Worm (Caenorhabditis elegans): ENCODE results near the gene R03H10.6.

R03H10.6 gene

ce11 chrII:4173398-4173797, at the start of gene R03H10.6:
TSS of gene R03H10.6 (minus strand) at chrII:4173498.
- no peak for TF ChIP-seq dmd-4 (tag; optimal IDR thresholded peaks at IDR 0.05)
- no peak for TF ChIP-seq gmeb-1 (tag; optimal IDR thresholded peaks at IDR 0.05)
- no peak for TF ChIP-seq unc-39 (tag; optimal IDR thresholded peaks at IDR 0.05)
- no peak for TF ChIP-seq egl-27 (tag; optimal IDR thresholded peaks at IDR 0.05)
- no peak for TF ChIP-seq blmp-1 (tag; optimal IDR thresholded peaks at IDR 0.05; ENCODE audit: insufficient read depth)
- no peak for TF ChIP-seq unc-55 (GFP tag; optimal IDR thresholded peaks at IDR 0.05)
- no peak for TF ChIP-seq lin-11 (tag; optimal IDR thresholded peaks at IDR 0.05)
- TF ChIP-seq nhr-25 (tag; optimal IDR thresholded peaks at IDR 0.05) = no peak
- TF ChIP-seq ztf-1 (GFP tag; conservative IDR thresholded peaks at IDR 0.05) = no peak
- no peak for TF ChIP-seq nhr-21 (tag; optimal IDR thresholded peaks at IDR 0.05)

DNA sequence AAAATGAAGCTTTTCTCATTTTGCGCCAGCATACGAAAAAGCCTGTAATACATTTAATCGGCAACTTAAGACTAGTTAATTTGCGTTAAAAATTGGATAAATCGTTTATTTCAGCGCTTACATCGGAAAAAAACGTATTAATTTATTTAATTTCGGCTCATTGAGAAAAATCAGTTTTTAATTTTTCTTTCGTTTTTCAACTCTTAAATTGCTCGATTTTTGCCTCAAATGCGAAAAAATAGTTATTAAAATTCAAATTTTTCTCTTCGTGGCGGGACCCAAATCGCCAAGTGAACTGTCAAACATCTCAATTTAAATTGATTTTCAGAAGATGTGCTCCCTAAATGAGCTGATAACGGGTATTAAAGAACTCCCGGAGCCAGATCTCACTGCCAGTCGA, 49.7 kb upstream of the R03H10.6 start, which contains the start of gene C16A11.5:
Gene C16A11.5, plus strand, starts transcription at position 323 of the 400 bp plus-strand sequence.
- TF ChIP-seq lin-39 (tag; optimal IDR thresholded peaks at IDR 0.05) (no peak), blmp-1 (tag; optimal IDR thresholded peaks at IDR 0.05; ENCODE audit: insufficient read depth) (no peak), ZK546.5 (tag; optimal IDR thresholded peaks at IDR 0.05) (no peak), ztf-1 (GFP tag; conservative IDR thresholded peaks at IDR 0.05) (no peak)

DNA sequence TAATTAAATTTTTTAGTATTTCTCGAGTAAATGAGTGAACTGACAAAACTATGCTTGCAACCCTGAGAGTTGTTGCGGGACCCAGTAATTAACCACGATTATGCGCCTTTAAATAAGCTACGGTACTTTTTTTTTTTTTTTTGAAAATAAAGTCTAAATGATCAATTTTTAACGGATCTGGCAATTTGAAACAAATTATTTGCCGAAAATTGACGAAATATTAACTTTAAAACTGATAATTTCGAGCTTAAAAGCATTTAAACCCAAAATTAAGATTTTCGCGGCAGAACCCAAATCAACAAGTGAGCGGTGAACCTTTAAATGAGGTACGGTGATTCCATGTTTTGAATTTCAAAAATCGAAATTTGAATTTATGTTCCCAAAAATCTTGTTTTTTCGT, 49.2 kb upstream of the R03H10.6 start:
- TF ChIP-seq nhr-237 (tag; optimal IDR thresholded peaks at IDR 0.05) (no peak), aly-2 (tag; optimal IDR thresholded peaks at IDR 0.05) (no peak), dmd-4 (tag; optimal IDR thresholded peaks at IDR 0.05) (no peak), peb-1 (tag; optimal IDR thresholded peaks at IDR 0.05) (no peak), nhr-23 (tag; optimal IDR thresholded peaks at IDR 0.05) (no peak)

DNA sequence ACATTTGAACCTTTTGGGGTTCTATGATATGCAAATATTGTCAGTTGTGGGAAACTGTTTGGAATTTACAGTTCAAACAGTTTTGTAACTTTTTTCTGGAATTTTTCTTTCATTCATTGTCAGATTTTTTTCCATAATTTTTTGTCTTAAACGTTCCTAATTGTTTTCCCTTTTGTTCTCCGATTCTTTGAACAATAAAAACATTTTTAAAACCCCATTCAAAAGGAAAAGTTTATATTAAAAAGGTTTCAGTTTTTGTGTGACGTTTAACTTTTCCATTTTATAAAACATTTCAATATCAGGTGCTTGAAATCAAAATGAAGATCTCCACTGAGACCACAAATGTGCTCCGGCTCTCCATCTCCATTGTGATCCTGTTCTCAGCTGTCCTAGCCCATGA, 45.8 kb upstream of the R03H10.6 start, which contains the start of gene F31D5.1:
Gene F31D5.1, plus strand, starts transcription at position 301 of the 400 bp plus-strand sequence.
- TF ChIP-seq dmd-4 (tag; optimal IDR thresholded peaks at IDR 0.05) (no peak), lin-11 (tag; optimal IDR thresholded peaks at IDR 0.05) (no peak), ztf-4 (tag; optimal IDR thresholded peaks at IDR 0.05) (no peak), blmp-1 (tag; optimal IDR thresholded peaks at IDR 0.05; ENCODE audit: insufficient read depth) (no peak), skn-1 (tag; optimal IDR thresholded peaks at IDR 0.05) (no peak), crh-2 (tag; optimal IDR thresholded peaks at IDR 0.05) (no peak), ceh-82 (tag; optimal IDR thresholded peaks at IDR 0.05) (no peak), fos-1 (tag; optimal IDR thresholded peaks at IDR 0.05) (no peak), C34F6.9 (tag; optimal IDR thresholded peaks at IDR 0.05) (no peak), nhr-237 (tag; optimal IDR thresholded peaks at IDR 0.05) (no peak), elt-3 (tag; optimal IDR thresholded peaks at IDR 0.05) (no peak)

ce11 chrII:4215318-4215717, 42.0 kb upstream of the R03H10.6 start, which contains the start of gene F31D5.2:
TSS of gene F31D5.2 (plus strand) at chrII:4215618.
- TF ChIP-seq ceh-82 (tag; optimal IDR thresholded peaks at IDR 0.05) (no peak), ztf-4 (tag; optimal IDR thresholded peaks at IDR 0.05) (no peak), mdl-1 (tag; optimal IDR thresholded peaks at IDR 0.05) (no peak), Y55F3AM.14 (GFP tag; optimal IDR thresholded peaks at IDR 0.05) (no peak), nhr-237 (tag; optimal IDR thresholded peaks at IDR 0.05) (no peak), F13H6.1 (tag; optimal IDR thresholded peaks at IDR 0.05) (no peak), nhr-10 (tag; optimal IDR thresholded peaks at IDR 0.05) (no peak), nhr-11 (tag; optimal IDR thresholded peaks at IDR 0.05) (no peak), peb-1 (tag; optimal IDR thresholded peaks at IDR 0.05) (no peak)

ce11 chrII:4211113-4211512, 37.8 kb upstream of the R03H10.6 start, which contains the start of gene F31D5.7:
TSS of gene F31D5.7 (plus strand) at chrII:4211413.
- TF ChIP-seq Y55F3AM.14 (GFP tag; optimal IDR thresholded peaks at IDR 0.05) (no peak), peb-1 (tag; optimal IDR thresholded peaks at IDR 0.05) (no peak), crh-2 (tag; optimal IDR thresholded peaks at IDR 0.05) (no peak), ZK546.5 (tag; optimal IDR thresholded peaks at IDR 0.05) (no peak), sma-3 (GFP tag; optimal IDR thresholded peaks at IDR 0.05) (no peak), nhr-23 (tag; optimal IDR thresholded peaks at IDR 0.05) (no peak), elt-3 (tag; optimal IDR thresholded peaks at IDR 0.05) (no peak), aly-2 (tag; optimal IDR thresholded peaks at IDR 0.05) (no peak), snpc-4 (tag; optimal IDR thresholded peaks at IDR 0.05) (no peak)
